Worm (Caenorhabditis elegans): ENCODE results near the gene mlh-1.

Gene mlh-1

ce11 chrIII:13549960-13550359 lies 35.6 kb upstream of the mlh-1 start:
- TF ChIP-seq ama-1 (optimal IDR thresholded peaks at IDR 0.05) = peak; percentile 12
- no peak for TF ChIP-seq pha-4 (tag; optimal IDR thresholded peaks at IDR 0.05)
- TF ChIP-seq nfya-1 (tag; optimal IDR thresholded peaks at IDR 0.05; ENCODE audit: insufficient read depth) = peak; percentile 18

ce11 chrIII:13548982-13549381 lies 34.6 kb upstream of the mlh-1 start, which contains the start of gene mmad-1:
Gene mmad-1, minus strand, starts transcription at chrIII:13549005.
- TF ChIP-seq elt-1 (tag; optimal IDR thresholded peaks at IDR 0.05) (no peak), elt-2 (tag; optimal IDR thresholded peaks at IDR 0.05) (peak; percentile 79), fos-1 (tag; optimal IDR thresholded peaks at IDR 0.05) (no peak), egl-27 (tag; optimal IDR thresholded peaks at IDR 0.05) (no peak), ZK546.5 (tag; optimal IDR thresholded peaks at IDR 0.05) (no peak), aly-2 (tag; optimal IDR thresholded peaks at IDR 0.05) (no peak), ztf-4 (tag; optimal IDR thresholded peaks at IDR 0.05) (no peak), zag-1 (tag; optimal IDR thresholded peaks at IDR 0.05) (no peak), pha-4 (tag; optimal IDR thresholded peaks at IDR 0.05) (peak; percentile 76), fkh-10 (GFP tag; optimal IDR thresholded peaks at IDR 0.05) (no peak), unc-62 (GFP tag; optimal IDR thresholded peaks at IDR 0.05) (peak; percentile 85), nhr-11 (tag; optimal IDR thresholded peaks at IDR 0.05) (no peak), ceh-9 (tag; optimal IDR thresholded peaks at IDR 0.05) (no peak), skn-1 (tag; optimal IDR thresholded peaks at IDR 0.05) (no peak), snpc-4 (tag; optimal IDR thresholded peaks at IDR 0.05) (peak; percentile 9), eor-1 (tag; optimal IDR thresholded peaks at IDR 0.05) (no peak), mdl-1 (tag; optimal IDR thresholded peaks at IDR 0.05) (no peak), pqm-1 (tag; optimal IDR thresholded peaks at IDR 0.05) (peak; percentile 47), nhr-23 (tag; optimal IDR thresholded peaks at IDR 0.05) (peak; percentile 26), elt-3 (tag; optimal IDR thresholded peaks at IDR 0.05) (no peak), jun-1 (tag; optimal IDR thresholded peaks at IDR 0.05) (no peak), nhr-25 (tag; optimal IDR thresholded peaks at IDR 0.05) (no peak), lsy-12 (tag; optimal IDR thresholded peaks at IDR 0.05) (no peak), ceh-82 (tag; optimal IDR thresholded peaks at IDR 0.05) (no peak), daf-12 (tag; optimal IDR thresholded peaks at IDR 0.05) (no peak), fkh-2 (tag; optimal IDR thresholded peaks at IDR 0.05) (no peak), egl-5 (tag; optimal IDR thresholded peaks at IDR 0.05) (peak; percentile 64), nhr-77 (tag; optimal IDR thresholded peaks at IDR 0.05) (no peak), nfya-1 (tag; optimal IDR thresholded peaks at IDR 0.05; ENCODE audit: insufficient read depth) (peak; percentile 72), nhr-237 (tag; optimal IDR thresholded peaks at IDR 0.05) (no peak), nhr-43 (tag; optimal IDR thresholded peaks at IDR 0.05; ENCODE audit: poor library complexity, severe bottlenecking) (no peak), nhr-67 (tag; optimal IDR thresholded peaks at IDR 0.05) (no peak), ceh-28 (tag; optimal IDR thresholded peaks at IDR 0.05) (peak; percentile 13), sea-2 (GFP tag; optimal IDR thresholded peaks at IDR 0.05) (no peak), nhr-12 (tag; optimal IDR thresholded peaks at IDR 0.05) (no peak), mml-1 (tag; optimal IDR thresholded peaks at IDR 0.05) (no peak), lin-15B (tag; optimal IDR thresholded peaks at IDR 0.05) (no peak), ama-1 (optimal IDR thresholded peaks at IDR 0.05) (no peak), ztf-11 (tag; optimal IDR thresholded peaks at IDR 0.05) (no peak), nhr-28 (tag; optimal IDR thresholded peaks at IDR 0.05) (no peak), unc-39 (tag; optimal IDR thresholded peaks at IDR 0.05) (no peak), lin-39 (tag; optimal IDR thresholded peaks at IDR 0.05) (no peak), tbx-2 (tag; optimal IDR thresholded peaks at IDR 0.05) (no peak), R02D3.7 (tag; optimal IDR thresholded peaks at IDR 0.05) (no peak), nhr-76 (tag; optimal IDR thresholded peaks at IDR 0.05) (no peak), hmg-11 (tag; optimal IDR thresholded peaks at IDR 0.05) (peak; percentile 2), ceh-16 (tag; optimal IDR thresholded peaks at IDR 0.05) (no peak)
